Fruit fly (Drosophila melanogaster) whole organism, embryonic: ENCODE measurements around the gene VhaSFD.

Experiments
- Adf1 ChIP-seq: fragments of 200-800 bp; sonication (Bioruptor generic); IDR thresholded peaks from 2 replicates; pipeline ENCODE4 v1.3.6; 2022; ENCODE audit warnings: missing biosample characterization, missing genetic modification characterization
- Atf3 ChIP-seq: fragments of 200-800 bp; sonication (Bioruptor generic); optimal IDR thresholded peaks from 3 replicates; lab custom pipeline; 2016; ENCODE audit warnings: missing biosample characterization, missing genetic modification characterization
- CG10366 ChIP-seq: fragments of 200-800 bp; sonication (Bioruptor generic); IDR thresholded peaks from 2 replicates; pipeline ENCODE4 v1.3.6; 2022; ENCODE audit warnings: missing biosample characterization, missing genetic modification characterization
- CG12236 ChIP-seq: fragments of 200-800 bp; sonication (Bioruptor generic); optimal IDR thresholded peaks from 2 replicates; lab custom pipeline; 2016; ENCODE audit warnings: missing biosample characterization, missing genetic modification characterization
- CG13424 ChIP-seq: fragments of 200-800 bp; sonication (Bioruptor generic); optimal IDR thresholded peaks from 2 replicates; lab custom pipeline; 2019; ENCODE audit warnings: missing biosample characterization, mild to moderate bottlenecking, missing genetic modification characterization, moderate library complexity
- CG13894 ChIP-seq: fragments of 200-800 bp; sonication (Bioruptor generic); optimal IDR thresholded peaks from 3 replicates; lab custom pipeline; 2018; ENCODE audit warnings: missing biosample characterization, mild to moderate bottlenecking, missing genetic modification characterization, moderate library complexity
- CG14860 ChIP-seq: fragments of 200-800 bp; sonication (Bioruptor generic); IDR thresholded peaks from 3 replicates; pipeline ENCODE4 v1.3.6; 2022; ENCODE audit warnings: missing biosample characterization, missing genetic modification characterization; ENCODE audit not compliant: partially characterized antibody
- CG14965 ChIP-seq: fragments of 200-800 bp; sonication (Bioruptor generic); optimal IDR thresholded peaks from 2 replicates; lab custom pipeline; 2016; ENCODE audit warnings: missing biosample characterization, missing genetic modification characterization, borderline replicate concordance
- CG16815 ChIP-seq: fragments of 200-800 bp; sonication (Bioruptor generic); optimal IDR thresholded peaks from 3 replicates; lab custom pipeline; 2017; ENCODE audit warnings: missing biosample characterization, mild to moderate bottlenecking, missing genetic modification characterization
- CG17359 ChIP-seq: fragments of 200-800 bp; sonication (Bioruptor generic); optimal IDR thresholded peaks from 3 replicates; lab custom pipeline; 2018; ENCODE audit warnings: missing biosample characterization, mild to moderate bottlenecking, missing genetic modification characterization, moderate library complexity
- CG17361 ChIP-seq: fragments of 200-800 bp; sonication (Bioruptor generic); IDR thresholded peaks from 3 replicates; pipeline ENCODE4 v1.3.6; 2022; ENCODE audit warnings: missing biosample characterization, missing genetic modification characterization
- CG17612 ChIP-seq: fragments of 200-800 bp; sonication (Bioruptor generic); IDR thresholded peaks from 2 replicates; pipeline ENCODE4 v1.3.6; 2022; ENCODE audit warnings: missing biosample characterization, missing genetic modification characterization
- CG31388 ChIP-seq: fragments of 200-800 bp; sonication (Bioruptor generic); optimal IDR thresholded peaks from 2 replicates; lab custom pipeline; 2016; ENCODE audit warnings: missing biosample characterization, missing genetic modification characterization
- CG34376 ChIP-seq: fragments of 200-800 bp; sonication (Bioruptor generic); optimal IDR thresholded peaks from 2 replicates; lab custom pipeline; 2018; ENCODE audit warnings: missing biosample characterization, mild to moderate bottlenecking, missing genetic modification characterization
- CG3847 ChIP-seq: fragments of 200-800 bp; sonication (Bioruptor generic); IDR thresholded peaks from 2 replicates; pipeline ENCODE4 v1.3.6; 2022; ENCODE audit warnings: missing biosample characterization, missing genetic modification characterization
- CG4282 ChIP-seq: fragments of 200-800 bp; sonication (Bioruptor generic); optimal IDR thresholded peaks from 2 replicates; lab custom pipeline; 2016; ENCODE audit warnings: missing biosample characterization, missing genetic modification characterization
- CG5245 ChIP-seq: fragments of 200-800 bp; sonication (Bioruptor generic); optimal IDR thresholded peaks from 3 replicates; lab custom pipeline; 2016; ENCODE audit warnings: missing biosample characterization, missing genetic modification characterization
- CG6689 ChIP-seq: fragments of 200-800 bp; sonication (Bioruptor generic); IDR thresholded peaks from 2 replicates; pipeline ENCODE4 v1.3.6; 2022; ENCODE audit warnings: missing biosample characterization, missing genetic modification characterization
- CG6765 ChIP-seq: fragments of 200-800 bp; sonication (Bioruptor generic); optimal IDR thresholded peaks from 3 replicates; lab custom pipeline; 2017; ENCODE audit warnings: missing biosample characterization, mild to moderate bottlenecking, missing genetic modification characterization
- CG7556 ChIP-seq: fragments of 200-800 bp; sonication (Bioruptor generic); optimal IDR thresholded peaks from 2 replicates; lab custom pipeline; 2017; ENCODE audit warnings: missing biosample characterization, mild to moderate bottlenecking, missing genetic modification characterization
- CG7987 ChIP-seq: fragments of 200-800 bp; sonication (Bioruptor generic); optimal IDR thresholded peaks from 2 replicates; lab custom pipeline; 2018; ENCODE audit warnings: missing biosample characterization, mild to moderate bottlenecking, missing genetic modification characterization, moderate library complexity
- CG8478 ChIP-seq: fragments of >200 bp; optimal IDR thresholded peaks from 2 replicates; lab custom pipeline; 2018
- CG9817 ChIP-seq: fragments of 200-800 bp; sonication (Bioruptor generic); optimal IDR thresholded peaks from 2 replicates; lab custom pipeline; 2018; ENCODE audit warnings: missing biosample characterization, mild to moderate bottlenecking, missing genetic modification characterization, moderate library complexity
- Dek ChIP-seq: fragments of 200-800 bp; sonication (Bioruptor generic); optimal IDR thresholded peaks from 3 replicates; lab custom pipeline; 2019; ENCODE audit warnings: missing biosample characterization, mild to moderate bottlenecking, missing genetic modification characterization, moderate library complexity
- Ets65A ChIP-seq: fragments of 200-800 bp; sonication (Bioruptor generic); peaks from one replicate; lab custom pipeline; 2016; ENCODE audit warnings: missing biosample characterization, missing genetic modification characterization
- Ets97D ChIP-seq: fragments of 200-800 bp; sonication (Bioruptor generic); optimal IDR thresholded peaks from 3 replicates; lab custom pipeline; 2016; ENCODE audit warnings: missing biosample characterization, missing genetic modification characterization
- H2.0 ChIP-seq: fragments of 200-800 bp; sonication (Bioruptor generic); IDR thresholded peaks from 2 replicates; pipeline ENCODE4 v1.3.6; 2022; ENCODE audit warnings: missing biosample characterization, missing genetic modification characterization
- HLH3B ChIP-seq: fragments of 200-800 bp; sonication (Bioruptor generic); IDR thresholded peaks from 2 replicates; pipeline ENCODE4 v1.3.6; 2022; ENCODE audit warnings: missing biosample characterization, missing genetic modification characterization
- Myb ChIP-seq: fragments of 200-800 bp; sonication (Bioruptor generic); optimal IDR thresholded peaks from 2 replicates; lab custom pipeline; 2016; ENCODE audit warnings: missing biosample characterization, missing genetic modification characterization
- NK7.1 ChIP-seq: fragments of 200-800 bp; sonication (Bioruptor generic); optimal IDR thresholded peaks from 3 replicates; lab custom pipeline; 2016; ENCODE audit warnings: missing biosample characterization, missing genetic modification characterization
- Oli ChIP-seq: fragments of 200-800 bp; sonication (Bioruptor generic); optimal IDR thresholded peaks from 2 replicates; lab custom pipeline; 2018; ENCODE audit warnings: missing biosample characterization, mild to moderate bottlenecking, missing genetic modification characterization, moderate library complexity
- Pdp1 ChIP-seq, 2 experiments: fragments of 200-800 bp; sonication (Bioruptor generic); optimal IDR thresholded peaks; 3 replicates each; lab custom pipeline; 2016; ENCODE audit warnings: missing biosample characterization in 2 of 2, missing genetic modification characterization in 2 of 2, mild to moderate bottlenecking in 1 of 2, moderate library complexity in 1 of 2
- Sox100B ChIP-seq: fragments of 200-800 bp; sonication (Bioruptor generic); optimal IDR thresholded peaks from 3 replicates; lab custom pipeline; 2018; ENCODE audit warnings: missing biosample characterization, mild to moderate bottlenecking, missing genetic modification characterization
- Ssrp ChIP-seq: fragments of 200-800 bp; sonication (Bioruptor generic); optimal IDR thresholded peaks from 2 replicates; lab custom pipeline; 2018; ENCODE audit warnings: missing biosample characterization, mild to moderate bottlenecking, missing genetic modification characterization, moderate library complexity
- TFAM ChIP-seq: fragments of 200-800 bp; sonication (Bioruptor generic); optimal IDR thresholded peaks from 2 replicates; lab custom pipeline; 2017; ENCODE audit warnings: missing biosample characterization, missing genetic modification characterization, inconsistent platforms
- abd-A ChIP-seq: fragments of 200-800 bp; sonication (Bioruptor generic); optimal IDR thresholded peaks from 3 replicates; lab custom pipeline; 2019; ENCODE audit warnings: missing biosample characterization, mild to moderate bottlenecking, missing genetic modification characterization, moderate library complexity
- aop ChIP-seq: fragments of 200-800 bp; sonication (Bioruptor generic); IDR thresholded peaks from 2 replicates; pipeline ENCODE4 v1.3.6; 2022; ENCODE audit warnings: missing biosample characterization, missing genetic modification characterization
- chif ChIP-seq, 2 experiments: fragments of 200-800 bp; sonication (Bioruptor generic); optimal IDR thresholded peaks; 3 replicates each; lab custom pipeline; 2016; ENCODE audit warnings: missing biosample characterization in 2 of 2, missing genetic modification characterization in 2 of 2
- da ChIP-seq: fragments of 200-800 bp; sonication (Bioruptor generic); optimal IDR thresholded peaks from 2 replicates; lab custom pipeline; 2016; ENCODE audit warnings: missing biosample characterization, missing genetic modification characterization
- dimm ChIP-seq: fragments of 200-800 bp; sonication (Bioruptor generic); IDR thresholded peaks from 2 replicates; pipeline ENCODE4 v1.3.6; 2022; ENCODE audit warnings: missing biosample characterization, missing genetic modification characterization
- dmrt11E ChIP-seq: fragments of 200-800 bp; sonication (Bioruptor generic); optimal IDR thresholded peaks from 3 replicates; lab custom pipeline; 2018; ENCODE audit warnings: missing biosample characterization, mild to moderate bottlenecking, missing genetic modification characterization, moderate library complexity
- her ChIP-seq: fragments of 200-800 bp; sonication (Bioruptor generic); optimal IDR thresholded peaks from 2 replicates; lab custom pipeline; 2016; ENCODE audit warnings: missing biosample characterization, missing genetic modification characterization
- lilli ChIP-seq: fragments of 200-800 bp; sonication (Bioruptor generic); optimal IDR thresholded peaks from 3 replicates; lab custom pipeline; 2016; ENCODE audit warnings: missing biosample characterization, missing genetic modification characterization
- nerfin-2 ChIP-seq: fragments of 200-800 bp; sonication (Bioruptor generic); IDR thresholded peaks from 2 replicates; pipeline ENCODE4 v1.3.6; 2022; ENCODE audit warnings: missing biosample characterization, missing genetic modification characterization; ENCODE audit not compliant: partially characterized antibody
- nom ChIP-seq: fragments of 200-800 bp; sonication (Bioruptor generic); optimal IDR thresholded peaks from 2 replicates; lab custom pipeline; 2017; ENCODE audit warnings: missing biosample characterization, missing genetic modification characterization, mild to moderate bottlenecking, moderate library complexity, missing genetic modification reagents
- row ChIP-seq: fragments of 200-800 bp; sonication (Bioruptor generic); IDR thresholded peaks from 3 replicates; pipeline ENCODE4 v1.3.6; 2022; ENCODE audit warnings: missing biosample characterization, missing genetic modification characterization
- toy ChIP-seq: fragments of 200-800 bp; sonication (Bioruptor generic); IDR thresholded peaks from 2 replicates; pipeline ENCODE4 v1.3.6; 2022; ENCODE audit warnings: missing biosample characterization, missing genetic modification characterization
- ttk ChIP-seq: fragments of 200-800 bp; sonication (Bioruptor generic); IDR thresholded peaks from 2 replicates; pipeline ENCODE4 v2.1.2; 2022; ENCODE audit warnings: missing biosample characterization, missing genetic modification characterization
- wdn ChIP-seq: fragments of 200-800 bp; sonication (Bioruptor generic); IDR thresholded peaks from 2 replicates; pipeline ENCODE4 v1.3.6; 2022; ENCODE audit warnings: missing biosample characterization, missing genetic modification characterization
- zf30C ChIP-seq: fragments of 200-800 bp; sonication (Bioruptor generic); optimal IDR thresholded peaks from 3 replicates; lab custom pipeline; 2018; ENCODE audit warnings: missing biosample characterization, mild to moderate bottlenecking, missing genetic modification characterization

Gene VhaSFD

DNA sequence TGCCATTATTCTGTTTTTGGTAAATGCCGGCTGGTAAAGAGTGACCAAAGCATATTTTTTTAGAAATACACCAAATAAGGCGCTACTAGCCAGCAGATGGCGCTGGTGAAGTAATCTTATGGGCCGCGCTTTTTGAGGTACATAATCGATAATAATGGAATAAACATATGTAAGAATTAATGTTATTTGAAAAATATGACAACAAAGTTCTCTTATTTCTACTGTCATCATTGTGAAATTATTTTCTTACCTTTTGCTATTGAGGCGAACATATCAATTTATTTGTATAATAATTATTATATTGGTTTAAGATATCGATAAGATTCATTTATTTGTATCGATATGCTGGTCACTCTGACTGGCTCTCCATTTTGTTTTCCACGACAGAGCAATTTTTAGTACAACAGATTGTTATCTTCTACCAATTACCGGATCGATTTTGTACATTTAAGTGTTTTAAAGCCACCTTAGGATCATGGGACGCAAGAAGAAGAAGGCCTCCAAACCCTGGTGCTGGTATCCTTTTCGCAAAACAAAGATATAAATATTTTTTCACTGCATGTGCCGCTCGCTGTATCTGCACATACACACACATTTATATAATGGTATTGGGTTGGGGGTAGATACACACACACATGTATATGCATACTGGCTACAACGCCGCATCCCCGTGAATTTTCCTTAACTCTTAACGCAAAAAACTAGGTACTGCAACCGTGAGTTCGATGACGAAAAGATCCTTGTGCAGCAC, 15.6 kb upstream of the VhaSFD start, which contains the start of the genes LSm7 and BuGZ (continued):
- no peak for TF ChIP-seq H2.0 (GFP tag; lab: Robert Waterston, UW)
- TF ChIP-seq Ets97D (GFP tag; lab: Kevin White, UChicago): peak; percentile 31
- no peak for TF ChIP-seq Sox100B (GFP tag; lab: Kevin White, UChicago)
- no peak for TF ChIP-seq Dek
- no peak for TF ChIP-seq ttk (GFP tag; lab: Robert Waterston, UW)
- TF ChIP-seq CG3847: peak; percentile 62
- no peak for TF ChIP-seq nom (GFP tag; lab: Kevin White, UChicago)
- TF ChIP-seq toy (GFP tag; lab: Robert Waterston, UW): no peak
- TF ChIP-seq CG6689 (GFP tag; lab: Robert Waterston, UW): no peak
- no peak; the same call in 1 of the 2 replicates for TF ChIP-seq Adf1 (GFP tag; lab: Robert Waterston, UW)
- TF ChIP-seq aop (GFP tag; lab: Robert Waterston, UW): no peak
- TF ChIP-seq CG4282 (GFP tag; lab: Kevin White, UChicago): no peak
- TF ChIP-seq row (GFP tag; lab: Robert Waterston, UW): peak; percentile 49; the same call in 1 of the 3 replicates
- peak; percentile 19 for TF ChIP-seq CG6765 (GFP tag; lab: Kevin White, UChicago)
- no peak for TF ChIP-seq CG10366
- no peak for TF ChIP-seq zf30C (GFP tag; lab: Kevin White, UChicago)
- no peak for TF ChIP-seq TFAM (GFP tag; lab: Kevin White, UChicago)
- no peak for TF ChIP-seq her (GFP tag; lab: Kevin White, UChicago)
- TF ChIP-seq da: no peak
- TF ChIP-seq CG13424 (tag; lab: Kevin White, UChicago): peak; percentile 57
- peak; percentile 43; the same call in 1 of the 2 replicates for TF ChIP-seq nerfin-2 (GFP tag; lab: Robert Waterston, UW)
- no peak for TF ChIP-seq HLH3B (GFP tag; lab: Robert Waterston, UW)
- peak; percentile 69 for TF ChIP-seq Ets65A (GFP tag; lab: Kevin White, UChicago)
- peak; percentile 45; the same call in 2 of the 3 replicates for TF ChIP-seq CG14860
- no peak for TF ChIP-seq CG13894 (tag; lab: Kevin White, UChicago)
- TF ChIP-seq Pdp1 (GFP tag; optimal IDR thresholded peaks at IDR 0.05; lab: Kevin White, UChicago): peak; percentile 14 to 77
- peak; percentile 55 for TF ChIP-seq dmrt11E
- peak; percentile 38 for TF ChIP-seq CG7987 (GFP tag; lab: Kevin White, UChicago)
- TF ChIP-seq CG8478 (lab: Kevin White, UChicago): no peak
- TF ChIP-seq CG5245: peak; percentile 17
- no peak for TF ChIP-seq Oli (tag; lab: Kevin White, UChicago)
- TF ChIP-seq CG34376 (GFP tag; lab: Kevin White, UChicago): no peak
- TF ChIP-seq lilli (GFP tag; lab: Kevin White, UChicago): peak; percentile 8
- TF ChIP-seq abd-A (tag; lab: Kevin White, UChicago): no peak
- TF ChIP-seq CG12236 (GFP tag; lab: Kevin White, UChicago): no peak
- TF ChIP-seq CG16815 (GFP tag; lab: Kevin White, UChicago): no peak
- no peak for TF ChIP-seq dimm (GFP tag; lab: Robert Waterston, UW)
- no peak for TF ChIP-seq Ssrp (tag; lab: Kevin White, UChicago)
- no peak for TF ChIP-seq CG7556
- TF ChIP-seq CG17359 (tag; lab: Kevin White, UChicago): no peak
- no peak for TF ChIP-seq CG17612 (GFP tag; lab: Robert Waterston, UW)
- no peak for TF ChIP-seq Atf3
- no peak for TF ChIP-seq CG31388 (GFP tag; lab: Kevin White, UChicago)
- TF ChIP-seq CG9817 (tag; lab: Kevin White, UChicago): no peak
- TF ChIP-seq chif (GFP tag; optimal IDR thresholded peaks at IDR 0.05; lab: Kevin White, UChicago): peak in 1 of 2 experiments; percentile 19
- TF ChIP-seq CG17361 (GFP tag; lab: Robert Waterston, UW): no peak; the same call in 1 of the 3 replicates
- TF ChIP-seq NK7.1: no peak
- no peak for TF ChIP-seq wdn (GFP tag; lab: Robert Waterston, UW)
- peak; percentile 98 for TF ChIP-seq CG14965 (GFP tag; lab: Kevin White, UChicago)
- peak; percentile 4 for TF ChIP-seq Myb (GFP tag; lab: Kevin White, UChicago)
